Fruit fly (Drosophila melanogaster): ENCODE data around the gene CG11977.

Gene CG11977

DNA sequence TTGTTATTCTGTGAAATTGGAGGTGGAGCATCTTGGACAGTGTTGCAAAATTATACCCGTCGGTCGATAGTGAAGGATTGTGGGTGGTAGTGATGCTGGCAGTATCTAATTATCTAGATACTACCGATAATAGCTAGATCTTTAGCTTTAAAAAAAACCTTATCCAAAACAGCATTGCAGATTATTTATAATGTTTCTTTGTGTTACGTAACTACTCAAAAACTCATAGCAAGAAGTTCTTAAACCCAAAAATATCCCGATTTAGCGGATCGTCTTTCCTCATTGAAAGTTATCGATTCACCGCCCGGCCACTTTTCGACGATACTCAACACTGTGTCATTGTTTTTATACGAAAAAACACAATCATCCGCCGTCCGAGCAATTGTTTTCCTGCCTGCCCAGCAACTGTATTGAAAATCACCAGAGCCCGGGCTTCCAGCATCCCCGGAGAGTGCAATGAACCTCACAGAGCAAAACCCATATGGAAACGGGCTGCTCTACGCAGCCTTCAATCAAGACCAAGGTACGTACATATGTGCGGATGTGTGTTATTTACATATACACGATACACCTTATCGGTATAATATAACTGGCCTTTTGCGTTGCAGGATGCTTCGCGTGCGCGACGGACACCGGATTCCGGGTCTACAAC is 4.4 kb upstream of the CG11977 start, which contains the start of gene CG11975 (continued):
- TF ChIP-seq gce (GFP tag; IDR thresholded peaks at IDR 0.05) (no peak), PHDP (tag; optimal IDR thresholded peaks at IDR 0.05) (peak; percentile 70), Camta (GFP tag; optimal IDR thresholded peaks at IDR 0.05) (peak; percentile 83), CG17802 (tag; optimal IDR thresholded peaks at IDR 0.05) (peak; percentile 20), org-1 (GFP tag; optimal IDR thresholded peaks at IDR 0.05) (no peak), D (optimal IDR thresholded peaks at IDR 0.05) (peak; percentile 57), D (GFP tag; optimal IDR thresholded peaks at IDR 0.05) (peak; percentile 16), CG2202 (tag; optimal IDR thresholded peaks at IDR 0.05) (no peak), CG18011 (GFP tag; optimal IDR thresholded peaks at IDR 0.05) (peak; percentile 78), Rx (GFP tag; IDR thresholded peaks at IDR 0.05) (peak; percentile 28; the same call in 1 of the 2 replicates), CG14667 (GFP tag; IDR thresholded peaks at IDR 0.05) (0 out of 2 replicates have a peak, but pooled peaks have one; percentile 12), sim (GFP tag; IDR thresholded peaks at IDR 0.05) (no peak), tna (GFP tag; IDR thresholded peaks at IDR 0.05; ENCODE audit: partially characterized antibody) (no peak), Xrp1 (GFP tag; IDR thresholded peaks at IDR 0.05) (peak; percentile 70; the same call in 1 of the 2 replicates), sd (tag; optimal IDR thresholded peaks at IDR 0.05) (no peak), cas (GFP tag; IDR thresholded peaks at IDR 0.05) (no peak), wek (GFP tag; optimal IDR thresholded peaks at IDR 0.05) (no peak), luna (GFP tag; optimal IDR thresholded peaks at IDR 0.05) (peak; percentile 72), esg (GFP tag; conservative IDR thresholded peaks at IDR 0.05) (peak; percentile 17), pros (GFP tag; optimal IDR thresholded peaks at IDR 0.05) (peak; percentile 47), CG10209 (GFP tag; optimal IDR thresholded peaks at IDR 0.05) (peak; percentile 47), pnt (GFP tag; optimal IDR thresholded peaks at IDR 0.05) (peak; percentile 68), Dref (GFP tag; IDR thresholded peaks at IDR 0.05) (peak; percentile 67), CG10274 (GFP tag; optimal IDR thresholded peaks at IDR 0.05) (no peak), Mad (GFP tag; optimal IDR thresholded peaks at IDR 0.05) (peak; percentile 70), Side (GFP tag; optimal IDR thresholded peaks at IDR 0.05) (peak; percentile 83), CG30020 (tag; optimal IDR thresholded peaks at IDR 0.05) (peak; percentile 63), phol (tag; optimal IDR thresholded peaks at IDR 0.05) (peak; percentile 83), B-H1 (GFP tag; IDR thresholded peaks at IDR 0.05) (no peak), CG42726 (GFP tag; IDR thresholded peaks at IDR 0.05; ENCODE audit: partially characterized antibody) (no peak), tgo (GFP tag; IDR thresholded peaks at IDR 0.05) (peak; percentile 86), CG9932 (GFP tag; IDR thresholded peaks at IDR 0.05) (peak; percentile 91), seq (GFP tag; IDR thresholded peaks at IDR 0.05) (no peak), CG17359 (tag; optimal IDR thresholded peaks at IDR 0.05) (peak; percentile 53), run (tag; optimal IDR thresholded peaks at IDR 0.05) (no peak), fu2 (GFP tag; optimal IDR thresholded peaks at IDR 0.05) (peak; percentile 85), E2f1 (GFP tag; IDR thresholded peaks at IDR 0.05) (0 out of 2 replicates have a peak, but pooled peaks have one; percentile 39), CG4707 (GFP tag; optimal IDR thresholded peaks at IDR 0.05) (no peak), CG14965 (GFP tag; optimal IDR thresholded peaks at IDR 0.05; ENCODE audit: borderline replicate concordance) (peak; percentile 6), usp (GFP tag; optimal IDR thresholded peaks at IDR 0.05) (no peak), CG12769 (tag; optimal IDR thresholded peaks at IDR 0.05) (no peak), MTF-1 (GFP tag; optimal IDR thresholded peaks at IDR 0.05; ENCODE audit: borderline replicate concordance) (peak; percentile 15), CG17385 (GFP tag; optimal IDR thresholded peaks at IDR 0.05) (no peak), pita (GFP tag; optimal IDR thresholded peaks at IDR 0.05) (no peak), CG11085 (GFP tag; IDR thresholded peaks at IDR 0.05) (peak; percentile 47; the same call in 1 of the 2 replicates), CG12071 (GFP tag; optimal IDR thresholded peaks at IDR 0.05) (no peak), Ets97D (GFP tag; optimal IDR thresholded peaks at IDR 0.05) (peak; percentile 82), E2f2 (GFP tag; IDR thresholded peaks at IDR 0.05) (peak; percentile 38; the same call in 1 of the 2 replicates), CG4328 (GFP tag; optimal IDR thresholded peaks at IDR 0.05) (peak; percentile 30)
